Fruit fly (Drosophila melanogaster) whole organism, embryonic: ENCODE data around the gene peb.
A peak's percentile ranks its signal among the peaks of the same experiment; 100 is the strongest.

ENCODE experiments used
- ATbp ChIP-seq: fragments of 200-800 bp; sonication (Bioruptor generic); optimal IDR thresholded peaks from 2 replicates; lab custom pipeline; 2017; ENCODE audit warnings: missing biosample characterization, mild to moderate bottlenecking, missing genetic modification characterization, missing genetic modification reagents
- Abd-B ChIP-seq: fragments of 200-800 bp; sonication (Bioruptor generic); optimal IDR thresholded peaks from 2 replicates; lab custom pipeline; 2018; ENCODE audit warnings: missing biosample characterization, mild to moderate bottlenecking, missing genetic modification characterization, moderate library complexity
- C15 ChIP-seq: fragments of 200-800 bp; sonication (Bioruptor generic); IDR thresholded peaks from 3 replicates; pipeline ENCODE4 v1.3.6; 2022; ENCODE audit warnings: missing biosample characterization, missing genetic modification characterization
- CG11085 ChIP-seq: fragments of 200-800 bp; sonication (Bioruptor generic); IDR thresholded peaks from 2 replicates; pipeline ENCODE4 v1.3.6; 2022; ENCODE audit warnings: missing biosample characterization, missing genetic modification characterization
- CG11093 ChIP-seq: fragments of 200-800 bp; sonication (Bioruptor generic); IDR thresholded peaks from 3 replicates; pipeline ENCODE4 v1.3.6; 2022; ENCODE audit warnings: missing biosample characterization, missing genetic modification characterization
- CG12299 ChIP-seq: fragments of 200-800 bp; sonication (Bioruptor generic); optimal IDR thresholded peaks from 2 replicates; lab custom pipeline; 2018; ENCODE audit warnings: missing biosample characterization, mild to moderate bottlenecking, missing genetic modification characterization
- CG1233 ChIP-seq: fragments of 200-800 bp; sonication (Bioruptor generic); optimal IDR thresholded peaks from 4 replicates; lab custom pipeline; 2018; ENCODE audit warnings: missing biosample characterization, mild to moderate bottlenecking, missing genetic modification characterization
- CG12769 ChIP-seq: fragments of 200-800 bp; sonication (Bioruptor generic); optimal IDR thresholded peaks from 2 replicates; lab custom pipeline; 2019; ENCODE audit warnings: missing biosample characterization, mild to moderate bottlenecking, missing genetic modification characterization, moderate library complexity
- CG13123 ChIP-seq: fragments of 200-800 bp; sonication (Bioruptor generic); optimal IDR thresholded peaks from 2 replicates; lab custom pipeline; 2016; ENCODE audit warnings: missing biosample characterization, missing genetic modification characterization
- CG14050 ChIP-seq: fragments of 200-800 bp; sonication (Bioruptor generic); IDR thresholded peaks from 3 replicates; pipeline ENCODE4 v1.3.6; 2022; ENCODE audit warnings: missing biosample characterization, missing genetic modification characterization
- CG15269 ChIP-seq: fragments of 200-800 bp; sonication (Bioruptor generic); optimal IDR thresholded peaks from 2 replicates; lab custom pipeline; 2018; ENCODE audit warnings: missing biosample characterization, mild to moderate bottlenecking, missing genetic modification characterization, moderate library complexity
- CG1647 ChIP-seq: fragments of 200-800 bp; sonication (Bioruptor generic); optimal IDR thresholded peaks from 3 replicates; lab custom pipeline; 2016; ENCODE audit warnings: missing biosample characterization, missing genetic modification characterization
- CG16779 ChIP-seq: fragments of 200-800 bp; sonication (Bioruptor generic); IDR thresholded peaks from 2 replicates; pipeline ENCODE4 v1.3.6; 2022; ENCODE audit warnings: missing biosample characterization, missing genetic modification characterization
- CG17186 ChIP-seq: fragments of 200-800 bp; sonication (Bioruptor generic); optimal IDR thresholded peaks from 3 replicates; lab custom pipeline; 2017; ENCODE audit warnings: missing biosample characterization, missing genetic modification reagents, missing genetic modification characterization
- CG17359 ChIP-seq: fragments of 200-800 bp; sonication (Bioruptor generic); optimal IDR thresholded peaks from 3 replicates; lab custom pipeline; 2018; ENCODE audit warnings: missing biosample characterization, mild to moderate bottlenecking, missing genetic modification characterization, moderate library complexity
- CG17361 ChIP-seq: fragments of 200-800 bp; sonication (Bioruptor generic); IDR thresholded peaks from 3 replicates; pipeline ENCODE4 v1.3.6; 2022; ENCODE audit warnings: missing biosample characterization, missing genetic modification characterization
- CG18599 ChIP-seq: fragments of 200-800 bp; sonication (Bioruptor generic); optimal IDR thresholded peaks from 3 replicates; lab custom pipeline; 2017; ENCODE audit warnings: missing biosample characterization, missing genetic modification characterization, mild to moderate bottlenecking, moderate library complexity, missing genetic modification reagents
- CG32772 ChIP-seq: fragments of 200-800 bp; sonication (Bioruptor generic); IDR thresholded peaks from 2 replicates; pipeline ENCODE4 v1.3.6; 2022; ENCODE audit warnings: missing biosample characterization, missing genetic modification characterization
- CG4424 ChIP-seq: fragments of 200-800 bp; sonication (Bioruptor generic); optimal IDR thresholded peaks from 3 replicates; lab custom pipeline; 2016; ENCODE audit warnings: missing biosample characterization, missing genetic modification characterization
- CG4730 ChIP-seq: fragments of 200-800 bp; sonication (Bioruptor generic); IDR thresholded peaks from 2 replicates; pipeline ENCODE4 v1.3.6; 2022; ENCODE audit warnings: missing biosample characterization, missing genetic modification characterization
- CG7745 ChIP-seq: fragments of 200-800 bp; sonication (Bioruptor generic); optimal IDR thresholded peaks from 2 replicates; lab custom pipeline; 2018; ENCODE audit warnings: missing biosample characterization, mild to moderate bottlenecking, missing genetic modification characterization, moderate library complexity
- CG8281 ChIP-seq: fragments of 200-800 bp; sonication (Bioruptor generic); optimal IDR thresholded peaks from 2 replicates; lab custom pipeline; 2018; ENCODE audit warnings: missing biosample characterization, mild to moderate bottlenecking, missing genetic modification characterization, moderate library complexity
- CG9727 ChIP-seq: fragments of 200-800 bp; sonication (Bioruptor generic); optimal IDR thresholded peaks from 3 replicates; lab custom pipeline; 2017; ENCODE audit warnings: missing biosample characterization, mild to moderate bottlenecking, missing genetic modification characterization
- CG9932 ChIP-seq: fragments of 200-800 bp; sonication (Bioruptor generic); IDR thresholded peaks from 2 replicates; pipeline ENCODE4 v1.3.6; 2022; ENCODE audit warnings: missing biosample characterization, missing genetic modification characterization
- CrebB ChIP-seq: fragments of 200-800 bp; sonication (Bioruptor generic); optimal IDR thresholded peaks from 3 replicates; lab custom pipeline; 2018; ENCODE audit warnings: missing biosample characterization, mild to moderate bottlenecking, missing genetic modification characterization
- D ChIP-seq, 2 experiments: fragments of 200-800 bp in 1 of 2; fragments of >200 bp in 1 of 2; sonication (Bioruptor generic) in 1 of 2; optimal IDR thresholded peaks; 2 replicates in 1 of 2; 3 replicates in 1 of 2; lab custom pipeline; 2017; ENCODE audit warnings: mild to moderate bottlenecking in 1 of 2, missing biosample characterization in 1 of 2, missing genetic modification characterization in 1 of 2, missing genetic modification reagents in 1 of 2
- Dfd ChIP-seq, 2 experiments: fragments of >200 bp; optimal IDR thresholded peaks; 2 replicates each; lab custom pipeline; 2017; ENCODE audit warnings: missing biosample characterization in 2 of 2, missing genetic modification characterization in 2 of 2
- E2f2 ChIP-seq: fragments of 200-800 bp; sonication (Bioruptor generic); IDR thresholded peaks from 2 replicates; pipeline ENCODE4 v1.3.6; 2022; ENCODE audit warnings: missing biosample characterization, missing genetic modification characterization
- ERR ChIP-seq: fragments of 200-800 bp; sonication (Bioruptor generic); optimal IDR thresholded peaks from 2 replicates; lab custom pipeline; 2016; ENCODE audit warnings: missing biosample characterization, missing genetic modification characterization
- Lpt ChIP-seq: fragments of >200 bp; optimal IDR thresholded peaks from 2 replicates; lab custom pipeline; 2018; ENCODE audit warnings: missing biosample characterization, missing genetic modification characterization
- NK7.1 ChIP-seq: fragments of 200-800 bp; sonication (Bioruptor generic); optimal IDR thresholded peaks from 3 replicates; lab custom pipeline; 2016; ENCODE audit warnings: missing biosample characterization, missing genetic modification characterization
- Sox102F ChIP-seq: fragments of 200-800 bp; sonication (Bioruptor generic); optimal IDR thresholded peaks from 2 replicates; lab custom pipeline; 2018; ENCODE audit warnings: missing biosample characterization, mild to moderate bottlenecking, missing genetic modification characterization, moderate library complexity
- Sry-δ ChIP-seq: fragments of 200-800 bp; sonication (Bioruptor generic); optimal IDR thresholded peaks from 2 replicates; lab custom pipeline; 2016; ENCODE audit warnings: missing biosample characterization, missing genetic modification characterization
- Usf ChIP-seq: fragments of 200-800 bp; sonication (Bioruptor generic); optimal IDR thresholded peaks from 2 replicates; lab custom pipeline; 2017; ENCODE audit warnings: missing genotype, missing biosample characterization, missing genetic modification characterization
- eyg ChIP-seq: fragments of 200-800 bp; sonication (Bioruptor generic); optimal IDR thresholded peaks from 3 replicates; lab custom pipeline; 2016; ENCODE audit warnings: missing biosample characterization, missing genetic modification characterization
- gem ChIP-seq: fragments of 200-800 bp; sonication (Bioruptor generic); optimal IDR thresholded peaks from 2 replicates; lab custom pipeline; 2019; ENCODE audit warnings: missing biosample characterization, mild to moderate bottlenecking, missing genetic modification characterization, moderate library complexity
- grn ChIP-seq: fragments of 200-800 bp; sonication (Bioruptor generic); optimal IDR thresholded peaks from 3 replicates; lab custom pipeline; 2017; ENCODE audit warnings: missing biosample characterization, missing genetic modification characterization
- ham ChIP-seq: fragments of 200-800 bp; sonication (Bioruptor generic); IDR thresholded peaks from 2 replicates; pipeline ENCODE4 v1.3.6; 2022; ENCODE audit warnings: missing biosample characterization, missing genetic modification characterization
- ind ChIP-seq: fragments of 200-800 bp; sonication (Bioruptor generic); optimal IDR thresholded peaks from 3 replicates; lab custom pipeline; 2016; ENCODE audit warnings: missing biosample characterization, missing genetic modification characterization
- jigr1 ChIP-seq: fragments of 200-800 bp; sonication (Bioruptor generic); IDR thresholded peaks from 3 replicates; pipeline ENCODE4 v1.3.6; 2022; ENCODE audit warnings: missing biosample characterization, missing genetic modification characterization
- klu ChIP-seq: fragments of 200-800 bp; sonication (Bioruptor generic); IDR thresholded peaks from 2 replicates; pipeline ENCODE4 v1.3.6; 2022; ENCODE audit warnings: missing biosample characterization, missing genetic modification characterization
- maf-S ChIP-seq: fragments of 200-800 bp; sonication (Bioruptor generic); optimal IDR thresholded peaks from 2 replicates; lab custom pipeline; 2016; ENCODE audit warnings: missing biosample characterization, missing genetic modification characterization
- nom ChIP-seq: fragments of 200-800 bp; sonication (Bioruptor generic); optimal IDR thresholded peaks from 2 replicates; lab custom pipeline; 2017; ENCODE audit warnings: missing biosample characterization, missing genetic modification characterization, mild to moderate bottlenecking, moderate library complexity, missing genetic modification reagents
- p53 ChIP-seq: fragments of 200-800 bp; sonication (Bioruptor generic); optimal IDR thresholded peaks from 2 replicates; lab custom pipeline; 2016; ENCODE audit warnings: missing biosample characterization, missing genetic modification characterization
- pnt ChIP-seq: fragments of 200-800 bp; sonication (Bioruptor generic); optimal IDR thresholded peaks from 3 replicates; lab custom pipeline; 2016; ENCODE audit warnings: missing biosample characterization, missing genetic modification characterization
- seq ChIP-seq: fragments of 200-800 bp; sonication (Bioruptor generic); IDR thresholded peaks from 2 replicates; pipeline ENCODE4 v1.3.6; 2022; ENCODE audit warnings: missing biosample characterization, missing genetic modification characterization
- so ChIP-seq: fragments of 200-800 bp; sonication (Bioruptor generic); IDR thresholded peaks from 3 replicates; pipeline ENCODE4 v1.3.6; 2022; ENCODE audit warnings: missing biosample characterization, missing genetic modification characterization
- tio ChIP-seq: fragments of 200-800 bp; sonication (Bioruptor generic); optimal IDR thresholded peaks from 2 replicates; lab custom pipeline; 2017; ENCODE audit warnings: missing biosample characterization, missing genetic modification characterization, inconsistent platforms
- toy ChIP-seq: fragments of 200-800 bp; sonication (Bioruptor generic); IDR thresholded peaks from 2 replicates; pipeline ENCODE4 v1.3.6; 2022; ENCODE audit warnings: missing biosample characterization, missing genetic modification characterization
- unc-4 ChIP-seq: fragments of 200-800 bp; sonication (Bioruptor generic); IDR thresholded peaks from 2 replicates; pipeline ENCODE4 v1.3.6; 2022; ENCODE audit warnings: missing biosample characterization, missing genetic modification characterization; ENCODE audit not compliant: partially characterized antibody
- wek ChIP-seq: fragments of 200-800 bp; sonication (Bioruptor generic); optimal IDR thresholded peaks from 3 replicates; lab custom pipeline; 2018; ENCODE audit warnings: missing biosample characterization, mild to moderate bottlenecking, missing genetic modification characterization, moderate library complexity
- zfh2 ChIP-seq: fragments of 200-800 bp; sonication (Bioruptor generic); optimal IDR thresholded peaks from 2 replicates; lab custom pipeline; 2016; ENCODE audit warnings: missing biosample characterization, missing genetic modification characterization

peb gene

dm6 chrX:4649751-4650150, 32.4 kb downstream of the peb start, which contains the start of the genes Cbp80 and Torsin (continued):
- TF ChIP-seq pnt (GFP tag; lab: Kevin White, UChicago) (no peak), E2f2 (peak; percentile 54), CG32772 (peak; percentile 68), CG13123 (GFP tag; lab: Kevin White, UChicago) (no peak), grn (GFP tag; lab: Kevin White, UChicago) (no peak), CG9932 (peak; percentile 45; the same call in 1 of the 2 replicates), D (optimal IDR thresholded peaks at IDR 0.05; lab: Kevin White, UChicago) (peak; percentile 19), D (GFP tag; optimal IDR thresholded peaks at IDR 0.05; lab: Kevin White, UChicago) (no peak), CG15269 (tag; lab: Kevin White, UChicago) (no peak), CG17359 (no peak), gem (tag; lab: Kevin White, UChicago) (no peak), tio (GFP tag; lab: Kevin White, UChicago) (no peak), maf-S (GFP tag; lab: Kevin White, UChicago) (no peak), CG1647 (GFP tag; lab: Kevin White, UChicago) (no peak), Sry-δ (GFP tag; lab: Kevin White, UChicago) (peak; percentile 92), Usf (GFP tag; lab: Kevin White, UChicago) (no peak), CG12299 (tag; lab: Kevin White, UChicago) (no peak), ind (GFP tag; lab: Kevin White, UChicago) (no peak), CG14050 (no peak), CG17186 (peak; percentile 45), Lpt (GFP tag; lab: Kevin White, UChicago) (no peak), CG16779 (GFP tag; lab: Robert Waterston, UW) (no peak), klu (GFP tag; lab: Robert Waterston, UW) (no peak), eyg (GFP tag; lab: Kevin White, UChicago) (no peak), so (no peak), Abd-B (no peak), CG4730 (GFP tag; lab: Robert Waterston, UW) (no peak), CrebB (tag; lab: Kevin White, UChicago) (no peak), CG4424 (GFP tag; lab: Kevin White, UChicago) (no peak), ATbp (GFP tag; lab: Kevin White, UChicago) (no peak), Dfd (GFP tag; optimal IDR thresholded peaks at IDR 0.05; lab: Kevin White, UChicago) (no peak), CG18599 (GFP tag; lab: Kevin White, UChicago) (no peak), nom (GFP tag; lab: Kevin White, UChicago) (no peak), CG7745 (tag; lab: Kevin White, UChicago) (no peak), jigr1 (no peak), wek (GFP tag; lab: Kevin White, UChicago) (peak; percentile 14), seq (GFP tag; lab: Robert Waterston, UW) (no peak), CG12769 (tag; lab: Kevin White, UChicago) (no peak), ERR (no peak), zfh2 (GFP tag; lab: Kevin White, UChicago) (peak; percentile 7), toy (GFP tag; lab: Robert Waterston, UW) (no peak), Sox102F (GFP tag; lab: Kevin White, UChicago) (no peak), CG11085 (no peak), unc-4 (GFP tag; lab: Robert Waterston, UW) (peak; percentile 83), CG1233 (GFP tag; lab: Kevin White, UChicago) (no peak), CG17361 (GFP tag; lab: Robert Waterston, UW) (no peak), CG8281 (tag; lab: Kevin White, UChicago) (no peak), p53 (GFP tag; lab: Kevin White, UChicago) (no peak), NK7.1 (GFP tag; lab: Kevin White, UChicago) (no peak), ham (GFP tag; lab: Robert Waterston, UW) (no peak), CG11093 (GFP tag; lab: Robert Waterston, UW) (no peak), CG9727 (GFP tag; lab: Kevin White, UChicago) (peak; percentile 1), C15 (GFP tag; lab: Robert Waterston, UW) (no peak)
